Fruit fly (Drosophila melanogaster) whole organism, prepupa: ENCODE measurements around the gene tal-AA.

ENCODE experiments used
- Blimp-1 ChIP-seq: fragments of 200-800 bp; sonication (Bioruptor generic); optimal IDR thresholded peaks from 3 replicates; lab custom pipeline; 2017; ENCODE audit warnings: missing biosample characterization, missing genetic modification characterization, mild to moderate bottlenecking, moderate library complexity, missing genetic modification reagents
- CG10631 ChIP-seq: fragments of 200-800 bp; sonication (Bioruptor generic); optimal IDR thresholded peaks from 2 replicates; lab custom pipeline; 2016; ENCODE audit warnings: missing biosample characterization, missing genetic modification characterization
- CG10669 ChIP-seq: fragments of 200-800 bp; sonication (Bioruptor generic); optimal IDR thresholded peaks from 3 replicates; lab custom pipeline; 2018; ENCODE audit warnings: missing biosample characterization, mild to moderate bottlenecking, missing genetic modification characterization, moderate library complexity
- CG11294 ChIP-seq: fragments of 200-800 bp; sonication (Bioruptor generic); IDR thresholded peaks from 2 replicates; pipeline ENCODE4 v1.3.6; 2022; ENCODE audit warnings: missing biosample characterization, missing genetic modification characterization
- CG11762 ChIP-seq: fragments of 200-800 bp; sonication (Bioruptor generic); optimal IDR thresholded peaks from 3 replicates; lab custom pipeline; 2016; ENCODE audit warnings: missing biosample characterization, missing genetic modification characterization; ENCODE audit not compliant: insufficient read depth
- CG11902 ChIP-seq: fragments of 200-800 bp; sonication (Bioruptor generic); optimal IDR thresholded peaks from 3 replicates; lab custom pipeline; 2016; ENCODE audit warnings: missing biosample characterization, missing genetic modification characterization
- CG1621 ChIP-seq: fragments of 200-800 bp; sonication (Bioruptor generic); optimal IDR thresholded peaks from 3 replicates; lab custom pipeline; 2018; ENCODE audit warnings: missing biosample characterization, mild to moderate bottlenecking, missing genetic modification characterization
- CG3032 ChIP-seq: fragments of 200-800 bp; optimal IDR thresholded peaks from 2 replicates; lab custom pipeline; 2019; ENCODE audit warnings: missing biosample characterization, mild to moderate bottlenecking, missing genetic modification characterization, moderate library complexity
- CG31627 ChIP-seq: fragments of 200-800 bp; sonication (Bioruptor generic); optimal IDR thresholded peaks from 3 replicates; lab custom pipeline; 2016; ENCODE audit warnings: missing biosample characterization, missing genetic modification characterization
- CG32006 ChIP-seq: fragments of 200-800 bp; sonication (Bioruptor generic); optimal IDR thresholded peaks from 3 replicates; lab custom pipeline; 2017; ENCODE audit warnings: missing biosample characterization, mild to moderate bottlenecking, missing genetic modification characterization
- CG34406 ChIP-seq: fragments of 200-800 bp; sonication (Bioruptor generic); optimal IDR thresholded peaks from 3 replicates; lab custom pipeline; 2016; ENCODE audit warnings: missing biosample characterization, missing genetic modification characterization
- CG3919 ChIP-seq: fragments of 200-800 bp; sonication (Bioruptor generic); optimal IDR thresholded peaks from 3 replicates; lab custom pipeline; 2016; ENCODE audit warnings: missing biosample characterization, missing genetic modification characterization
- CG4318 ChIP-seq: fragments of 200-800 bp; sonication (Bioruptor generic); optimal IDR thresholded peaks from 3 replicates; lab custom pipeline; 2017; ENCODE audit warnings: missing biosample characterization, mild to moderate bottlenecking, missing genetic modification characterization
- CG6163 ChIP-seq: fragments of 200-800 bp; sonication (Bioruptor generic); IDR thresholded peaks from 3 replicates; pipeline ENCODE4 v1.3.6; 2022; ENCODE audit warnings: missing biosample characterization, missing genetic modification characterization
- CG6276 ChIP-seq: fragments of 200-800 bp; sonication (Bioruptor generic); optimal IDR thresholded peaks from 2 replicates; lab custom pipeline; 2017; ENCODE audit warnings: missing biosample characterization, mild to moderate bottlenecking, missing genetic modification characterization
- CG6792 ChIP-seq: fragments of 200-800 bp; sonication (Bioruptor generic); optimal IDR thresholded peaks from 3 replicates; lab custom pipeline; 2016; ENCODE audit warnings: missing biosample characterization, missing genetic modification characterization
- CG6808 ChIP-seq: fragments of 200-800 bp; sonication (Bioruptor generic); optimal IDR thresholded peaks from 3 replicates; lab custom pipeline; 2017; ENCODE audit warnings: missing biosample characterization, missing genetic modification characterization, mild to moderate bottlenecking, moderate library complexity, missing genetic modification reagents
- CG6854 ChIP-seq: fragments of 200-800 bp; sonication (Bioruptor generic); optimal IDR thresholded peaks from 2 replicates; lab custom pipeline; 2017; ENCODE audit warnings: missing biosample characterization, mild to moderate bottlenecking, missing genetic modification characterization
- CG7368 ChIP-seq: fragments of 200-800 bp; sonication (Bioruptor generic); optimal IDR thresholded peaks from 3 replicates; lab custom pipeline; 2016; ENCODE audit warnings: missing biosample characterization, missing genetic modification characterization
- CG8119 ChIP-seq: fragments of 200-800 bp; sonication (Bioruptor generic); IDR thresholded peaks from 3 replicates; pipeline ENCODE4 v1.3.6; 2022; ENCODE audit warnings: missing biosample characterization, missing genetic modification characterization
- CG8319 ChIP-seq: fragments of 200-800 bp; sonication (Bioruptor generic); optimal IDR thresholded peaks from 3 replicates; lab custom pipeline; 2016; ENCODE audit warnings: missing biosample characterization, missing genetic modification characterization
- CG8632 ChIP-seq: fragments of 200-800 bp; sonication (Bioruptor generic); optimal IDR thresholded peaks from 3 replicates; lab custom pipeline; 2016; ENCODE audit warnings: missing biosample characterization, missing genetic modification characterization
- Eip75B ChIP-seq: fragments of 200-800 bp; sonication (Bioruptor generic); optimal IDR thresholded peaks from 3 replicates; lab custom pipeline; 2016; ENCODE audit warnings: missing biosample characterization, missing genetic modification characterization
- Eip78C ChIP-seq: fragments of 200-800 bp; sonication (Bioruptor generic); peaks from one replicate; lab custom pipeline; 2016; ENCODE audit warnings: missing biosample characterization, missing genetic modification characterization
- Eip93F ChIP-seq: fragments of 200-800 bp; sonication (Bioruptor generic); optimal IDR thresholded peaks from 2 replicates; lab custom pipeline; 2016; ENCODE audit warnings: missing biosample characterization, mild to moderate bottlenecking, missing genetic modification characterization
- Ets21C ChIP-seq: fragments of 200-800 bp; sonication (Bioruptor generic); optimal IDR thresholded peaks from 3 replicates; lab custom pipeline; 2016; ENCODE audit warnings: missing biosample characterization, missing genetic modification characterization
- Ets96B ChIP-seq: fragments of 200-800 bp; optimal IDR thresholded peaks from 2 replicates; lab custom pipeline; 2019; ENCODE audit warnings: missing biosample characterization, mild to moderate bottlenecking, missing genetic modification characterization, moderate library complexity
- Gug ChIP-seq: fragments of 200-800 bp; sonication (Bioruptor generic); IDR thresholded peaks from 2 replicates; pipeline ENCODE4 v1.3.6; 2022; ENCODE audit warnings: missing biosample characterization, missing genetic modification characterization
- Hr38 ChIP-seq: sonication (Bioruptor generic); optimal IDR thresholded peaks from 2 replicates; lab custom pipeline; 2016; ENCODE audit warnings: missing biosample characterization, missing genetic modification characterization
- Hr39 ChIP-seq: fragments of 200-800 bp; sonication (Bioruptor generic); optimal IDR thresholded peaks from 2 replicates; lab custom pipeline; 2016; ENCODE audit warnings: missing biosample characterization, missing genetic modification characterization
- Hr4 ChIP-seq: fragments of 200-800 bp; sonication (Bioruptor generic); optimal IDR thresholded peaks from 3 replicates; lab custom pipeline; 2016; ENCODE audit warnings: missing biosample characterization, missing genetic modification characterization
- Met ChIP-seq: fragments of 200-800 bp; sonication (Bioruptor generic); optimal IDR thresholded peaks from 3 replicates; lab custom pipeline; 2016; ENCODE audit warnings: missing biosample characterization, missing genetic modification characterization
- OdsH ChIP-seq: fragments of 200-800 bp; sonication (Bioruptor generic); optimal IDR thresholded peaks from 3 replicates; lab custom pipeline; 2016; ENCODE audit warnings: missing biosample characterization, missing genetic modification characterization
- Sox102F ChIP-seq: fragments of 200-800 bp; sonication (Bioruptor generic); optimal IDR thresholded peaks from 2 replicates; lab custom pipeline; 2016; ENCODE audit warnings: missing biosample characterization, mild to moderate bottlenecking, missing genetic modification characterization
- Sox15 ChIP-seq: fragments of 200-800 bp; sonication (Bioruptor generic); optimal IDR thresholded peaks from 3 replicates; lab custom pipeline; 2016; ENCODE audit warnings: missing biosample characterization, missing genetic modification characterization
- achi ChIP-seq: fragments of 200-800 bp; sonication (Bioruptor generic); optimal IDR thresholded peaks from 3 replicates; lab custom pipeline; 2016; ENCODE audit warnings: missing biosample characterization, missing genetic modification characterization
- dac ChIP-seq: fragments of 200-800 bp; sonication (Bioruptor generic); optimal IDR thresholded peaks from 2 replicates; lab custom pipeline; 2017; ENCODE audit warnings: missing biosample characterization, mild to moderate bottlenecking, missing genetic modification characterization
- dsx ChIP-seq: fragments of 200-800 bp; optimal IDR thresholded peaks from 3 replicates; lab custom pipeline; 2019; ENCODE audit warnings: missing biosample characterization, mild to moderate bottlenecking, missing genetic modification characterization, moderate library complexity; ENCODE audit not compliant: poor library complexity, severe bottlenecking
- eg ChIP-seq: fragments of 200-800 bp; sonication (Bioruptor generic); IDR thresholded peaks from 3 replicates; pipeline ENCODE4 v1.3.6; 2022; ENCODE audit warnings: missing biosample characterization, missing genetic modification characterization
- esn ChIP-seq: fragments of 200-800 bp; sonication (Bioruptor generic); optimal IDR thresholded peaks from 2 replicates; lab custom pipeline; 2016; ENCODE audit warnings: missing biosample characterization, mild to moderate bottlenecking, missing genetic modification characterization, moderate library complexity
- fd59A ChIP-seq: fragments of 200-800 bp; sonication (Bioruptor generic); optimal IDR thresholded peaks from 2 replicates; lab custom pipeline; 2017; ENCODE audit warnings: missing biosample characterization, mild to moderate bottlenecking, missing genetic modification characterization, missing genetic modification reagents
- fd85E ChIP-seq: fragments of 200-800 bp; sonication (Bioruptor generic); optimal IDR thresholded peaks from 3 replicates; lab custom pipeline; 2016; ENCODE audit warnings: missing biosample characterization, missing genetic modification characterization
- fkh ChIP-seq: fragments of 200-800 bp; sonication (Bioruptor generic); optimal IDR thresholded peaks from 3 replicates; lab custom pipeline; 2017; ENCODE audit warnings: missing biosample characterization, mild to moderate bottlenecking, missing genetic modification characterization, moderate library complexity
- lz ChIP-seq: fragments of 200-800 bp; sonication (Bioruptor generic); optimal IDR thresholded peaks from 3 replicates; lab custom pipeline; 2016; ENCODE audit warnings: missing biosample characterization, missing genetic modification characterization
- net ChIP-seq: fragments of 200-800 bp; sonication (Bioruptor generic); optimal IDR thresholded peaks from 3 replicates; lab custom pipeline; 2016; ENCODE audit warnings: missing biosample characterization, missing genetic modification characterization
- ss ChIP-seq, 2 experiments: fragments of 200-800 bp; sonication (Bioruptor generic); optimal IDR thresholded peaks; 2 replicates in 1 of 2; 3 replicates in 1 of 2; lab custom pipeline; 2017 to 2018; ENCODE audit warnings: mild to moderate bottlenecking in 2 of 2, missing biosample characterization in 2 of 2, missing genetic modification characterization in 2 of 2, moderate library complexity in 1 of 2
- svp ChIP-seq: fragments of 200-800 bp; sonication (Bioruptor generic); peaks from one replicate; lab custom pipeline; 2016; ENCODE audit warnings: missing biosample characterization, missing genetic modification characterization

tal-AA gene

dm6 chr3R:13845926-13846325 is 33.0 kb downstream of the tal-AA start (continued):
- TF ChIP-seq net (GFP tag; lab: Kevin White, UChicago): peak; percentile 52
- TF ChIP-seq Ets21C (GFP tag; lab: Kevin White, UChicago): peak; percentile 32
- peak; percentile 44 for TF ChIP-seq Eip75B (GFP tag; lab: Kevin White, UChicago)
- no peak for TF ChIP-seq eg (GFP tag; lab: Robert Waterston, UW)
- peak; percentile 68 for TF ChIP-seq achi (GFP tag; lab: Kevin White, UChicago)
- TF ChIP-seq Hr38 (GFP tag; lab: Kevin White, UChicago): no peak
- peak; percentile 64 for TF ChIP-seq esn
- TF ChIP-seq Hr39 (GFP tag; lab: Kevin White, UChicago): peak; percentile 44
- TF ChIP-seq CG31627 (GFP tag; lab: Kevin White, UChicago): peak; percentile 38
- peak; percentile 70 for TF ChIP-seq Hr4
- TF ChIP-seq Gug (GFP tag; lab: Robert Waterston, UW): no peak
- peak in 1 of 2 experiments; percentile 43 for TF ChIP-seq ss (GFP tag; optimal IDR thresholded peaks at IDR 0.05; lab: Kevin White, UChicago)
- peak; percentile 27 for TF ChIP-seq CG1621 (tag; lab: Kevin White, UChicago)
- peak; percentile 33; the same call in 1 of the 3 replicates for TF ChIP-seq CG6163 (GFP tag; lab: Robert Waterston, UW)
- TF ChIP-seq CG3919: peak; percentile 56
- no peak for TF ChIP-seq dac (GFP tag; lab: Kevin White, UChicago)
- TF ChIP-seq CG34406 (GFP tag; lab: Kevin White, UChicago): peak; percentile 49

- TF ChIP-seq CG11294 (GFP tag; lab: Robert Waterston, UW): no peak
- no peak for TF ChIP-seq fkh
- TF ChIP-seq CG11762 (GFP tag; lab: Kevin White, UChicago): no peak
- TF ChIP-seq Sox15 (GFP tag; lab: Kevin White, UChicago): no peak
- TF ChIP-seq CG32006: peak; percentile 48
- no peak for TF ChIP-seq dsx (GFP tag; lab: Kevin White, UChicago)
- TF ChIP-seq CG7368 (GFP tag; lab: Kevin White, UChicago): no peak
- TF ChIP-seq CG6276: no peak
- no peak for TF ChIP-seq CG34406 (GFP tag; lab: Kevin White, UChicago)
- no peak for TF ChIP-seq fd59A (GFP tag; lab: Kevin White, UChicago)
- no peak for TF ChIP-seq ss (GFP tag; optimal IDR thresholded peaks at IDR 0.05; lab: Kevin White, UChicago)
- no peak for TF ChIP-seq Gug (GFP tag; lab: Robert Waterston, UW)
- TF ChIP-seq CG3919: peak; percentile 31
- TF ChIP-seq fd85E (GFP tag; lab: Kevin White, UChicago): no peak
- no peak for TF ChIP-seq CG8632 (GFP tag; lab: Kevin White, UChicago)
- no peak for TF ChIP-seq Hr38 (GFP tag; lab: Kevin White, UChicago)
- TF ChIP-seq Blimp-1 (GFP tag; lab: Kevin White, UChicago): no peak
- TF ChIP-seq CG1621 (tag; lab: Kevin White, UChicago): no peak
- no peak for TF ChIP-seq Ets21C (GFP tag; lab: Kevin White, UChicago)
- TF ChIP-seq Sox102F (GFP tag; lab: Kevin White, UChicago): no peak
- TF ChIP-seq CG8319 (GFP tag; lab: Kevin White, UChicago): no peak
- no peak for TF ChIP-seq CG4318 (GFP tag; lab: Kevin White, UChicago)
- TF ChIP-seq Eip93F (GFP tag; lab: Kevin White, UChicago): no peak
- TF ChIP-seq achi (GFP tag; lab: Kevin White, UChicago): peak; percentile 20
- TF ChIP-seq dac (GFP tag; lab: Kevin White, UChicago): no peak
- peak; percentile 52; the same call in 1 of the 3 replicates for TF ChIP-seq CG8119 (GFP tag; lab: Robert Waterston, UW)
- peak; percentile 28 for TF ChIP-seq Eip78C (GFP tag; lab: Kevin White, UChicago)
- TF ChIP-seq Ets96B: peak; percentile 10
- no peak for TF ChIP-seq Hr39 (GFP tag; lab: Kevin White, UChicago)
- no peak for TF ChIP-seq CG6163 (GFP tag; lab: Robert Waterston, UW)
- no peak for TF ChIP-seq lz (GFP tag; lab: Kevin White, UChicago)
- TF ChIP-seq Met (GFP tag; lab: Kevin White, UChicago): no peak
- no peak for TF ChIP-seq CG6854
- peak; percentile 18 for TF ChIP-seq CG10669
- TF ChIP-seq CG31627 (GFP tag; lab: Kevin White, UChicago): no peak
- no peak for TF ChIP-seq CG11902 (GFP tag; lab: Kevin White, UChicago)
- no peak for TF ChIP-seq net (GFP tag; lab: Kevin White, UChicago)
- no peak for TF ChIP-seq Eip75B (GFP tag; lab: Kevin White, UChicago)
- TF ChIP-seq CG3032 (tag; lab: Kevin White, UChicago): no peak
- no peak for TF ChIP-seq CG6808 (GFP tag; lab: Kevin White, UChicago)
- TF ChIP-seq Hr4: peak; percentile 9
- TF ChIP-seq CG6792 (GFP tag; lab: Kevin White, UChicago): no peak
- TF ChIP-seq svp (GFP tag; lab: Kevin White, UChicago): no peak
- no peak for TF ChIP-seq OdsH
- peak; percentile 10 for TF ChIP-seq CG10631
These were observed 34.4 kb downstream of the tal-AA start for dm6 chr3R:13847289-13847688.
